Worm (Caenorhabditis elegans): ENCODE data around the gene ostb-1.

ostb-1 gene

DNA sequence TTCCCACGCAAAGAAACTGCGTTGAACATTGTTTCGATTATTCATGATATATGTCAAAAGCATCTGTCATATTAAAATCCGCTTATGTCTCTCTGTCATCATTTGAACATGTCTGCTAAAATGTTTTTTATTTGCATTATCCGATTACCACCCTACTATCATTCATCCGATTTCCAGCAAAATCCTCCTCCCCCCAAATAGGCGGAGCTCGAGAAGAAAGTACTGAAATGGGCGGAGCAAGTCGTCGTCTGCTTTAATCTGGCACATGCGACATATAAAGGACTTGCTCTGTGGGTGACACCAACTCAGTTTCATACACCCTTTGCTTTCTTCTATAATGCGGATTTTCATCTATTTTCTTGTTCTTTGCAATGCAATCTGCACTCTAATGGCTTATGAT is 32.3 kb upstream of the ostb-1 start, which contains the start of gene T09A5.14:
T09A5.14 (plus strand) TSS at position 301 of the 400 bp plus-strand sequence.
- no peak for TF ChIP-seq sem-4 (tag; optimal IDR thresholded peaks at IDR 0.05)
- TF ChIP-seq lsy-2 (tag; optimal IDR thresholded peaks at IDR 0.05) = no peak
- no peak for TF ChIP-seq ceh-82 (tag; optimal IDR thresholded peaks at IDR 0.05)
- no peak for TF ChIP-seq snpc-4 (tag; optimal IDR thresholded peaks at IDR 0.05)
- TF ChIP-seq nhr-6 (tag; optimal IDR thresholded peaks at IDR 0.05) = no peak
- no peak for TF ChIP-seq aly-2 (tag; optimal IDR thresholded peaks at IDR 0.05)
- no peak for TF ChIP-seq zag-1 (tag; optimal IDR thresholded peaks at IDR 0.05)
- TF ChIP-seq alr-1 (tag; optimal IDR thresholded peaks at IDR 0.05) = no peak
- no peak for TF ChIP-seq lin-39 (tag; optimal IDR thresholded peaks at IDR 0.05)
- no peak for TF ChIP-seq unc-39 (tag; optimal IDR thresholded peaks at IDR 0.05)
- TF ChIP-seq dmd-4 (tag; optimal IDR thresholded peaks at IDR 0.05) = no peak
- TF ChIP-seq fos-1 (tag; optimal IDR thresholded peaks at IDR 0.05) = no peak
- no peak for TF ChIP-seq nhr-129 (tag; optimal IDR thresholded peaks at IDR 0.05)
- TF ChIP-seq ztf-1 (GFP tag; conservative IDR thresholded peaks at IDR 0.05) = no peak
- no peak for TF ChIP-seq unc-62 (GFP tag; optimal IDR thresholded peaks at IDR 0.05)
- no peak for TF ChIP-seq skn-1 (tag; optimal IDR thresholded peaks at IDR 0.05)
- no peak for TF ChIP-seq lin-11 (tag; optimal IDR thresholded peaks at IDR 0.05)
- TF ChIP-seq elt-3 (tag; optimal IDR thresholded peaks at IDR 0.05) = no peak
- no peak for TF ChIP-seq mdl-1 (tag; optimal IDR thresholded peaks at IDR 0.05)
- no peak for TF ChIP-seq F13H6.1 (tag; optimal IDR thresholded peaks at IDR 0.05)

DNA sequence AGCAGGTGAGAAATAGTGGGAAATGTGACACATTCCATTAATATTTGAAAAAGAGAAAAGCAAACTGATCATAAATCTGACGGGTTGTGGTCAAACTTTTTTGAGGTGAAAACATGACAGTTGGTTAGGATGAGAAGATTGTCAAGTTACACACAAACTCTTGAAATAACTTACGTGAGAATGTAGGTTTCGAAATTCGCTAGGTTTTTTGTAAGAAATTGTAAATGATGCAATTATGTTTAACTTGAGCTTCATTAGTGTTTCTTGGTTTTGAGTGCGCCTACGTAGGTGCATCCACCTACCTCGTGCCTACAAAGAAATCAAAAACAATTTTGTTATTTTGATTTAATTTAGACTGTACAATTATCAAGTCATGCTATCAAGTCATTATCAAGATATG is 29.0 kb upstream of the ostb-1 start, which contains the start of gene cex-2:
cex-2 (minus strand) TSS at position 101 of the 400 bp plus-strand sequence.
- TF ChIP-seq elt-3 (tag; optimal IDR thresholded peaks at IDR 0.05) (no peak), egl-27 (tag; optimal IDR thresholded peaks at IDR 0.05) (no peak), unc-55 (GFP tag; optimal IDR thresholded peaks at IDR 0.05) (no peak)

DNA sequence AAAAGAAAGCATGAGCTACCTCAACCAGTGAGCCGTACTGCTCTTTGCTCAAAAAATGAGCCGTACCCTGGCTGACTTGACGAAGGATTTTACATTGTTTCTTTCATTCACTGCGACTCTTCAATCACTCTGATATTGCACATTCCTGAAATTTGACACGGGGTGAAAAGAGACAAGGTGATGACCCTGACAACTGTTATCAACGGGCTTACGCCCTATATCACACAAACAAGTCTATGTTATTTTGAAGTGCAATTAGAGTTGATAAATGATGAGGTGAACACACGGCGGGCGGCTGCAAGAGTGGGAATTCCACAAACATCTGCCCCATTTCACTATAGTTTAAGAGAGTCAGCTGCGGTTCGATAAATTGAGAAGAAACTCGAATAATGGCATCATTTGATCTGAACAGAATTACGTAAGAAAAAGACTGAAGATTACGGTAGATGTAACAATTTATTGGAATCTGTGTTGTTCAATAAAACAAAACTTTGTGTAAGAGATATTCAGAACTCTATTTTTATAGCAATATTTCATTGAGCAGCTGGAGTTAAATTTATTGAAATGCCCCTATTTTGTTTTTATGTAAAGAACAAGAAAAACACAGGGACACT is 27.6 kb upstream of the ostb-1 start:
- TF ChIP-seq sma-9 (GFP tag; optimal IDR thresholded peaks at IDR 0.05) (peak; percentile 81), sma-9 (tag; optimal IDR thresholded peaks at IDR 0.05) (no peak), F13H6.1 (tag; optimal IDR thresholded peaks at IDR 0.05) (peak; percentile 92), lsy-2 (tag; optimal IDR thresholded peaks at IDR 0.05) (peak in 1 of 2 experiments; percentile 44), mdl-1 (tag; optimal IDR thresholded peaks at IDR 0.05) (no peak), sem-4 (tag; optimal IDR thresholded peaks at IDR 0.05) (peak; percentile 58), ztf-4 (tag; optimal IDR thresholded peaks at IDR 0.05) (peak; percentile 30), nhr-6 (tag; optimal IDR thresholded peaks at IDR 0.05) (peak; percentile 36), unc-39 (tag; optimal IDR thresholded peaks at IDR 0.05) (no peak), mab-5 (tag; optimal IDR thresholded peaks at IDR 0.05) (peak; percentile 44), ztf-1 (GFP tag; conservative IDR thresholded peaks at IDR 0.05) (no peak), lin-39 (tag; optimal IDR thresholded peaks at IDR 0.05) (peak; percentile 39), nhr-129 (tag; optimal IDR thresholded peaks at IDR 0.05) (peak; percentile 65)

DNA sequence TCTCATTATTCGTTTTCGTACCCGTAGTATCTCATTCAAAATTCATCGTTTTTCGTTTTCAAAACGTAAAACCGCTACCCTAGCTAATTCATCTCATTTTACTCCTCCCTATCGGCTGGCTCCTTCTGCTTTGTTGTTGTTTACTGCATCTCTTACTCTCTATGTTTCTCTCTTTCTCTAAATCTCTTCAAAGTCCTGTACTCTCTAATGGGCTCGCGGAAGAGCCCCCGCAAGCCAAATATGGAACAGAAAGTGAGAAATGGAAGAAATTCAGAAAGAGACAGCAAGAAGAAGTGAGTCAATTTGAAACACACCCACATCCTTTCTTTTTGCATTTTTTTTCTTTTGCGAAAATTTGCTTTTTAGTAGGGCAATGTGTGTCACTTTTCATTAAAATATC is 25.6 kb upstream of the ostb-1 start:
- no peak for TF ChIP-seq R02D3.7 (tag; optimal IDR thresholded peaks at IDR 0.05)
- no peak for TF ChIP-seq nhr-129 (tag; optimal IDR thresholded peaks at IDR 0.05)
- TF ChIP-seq lin-11 (tag; optimal IDR thresholded peaks at IDR 0.05) = no peak
- peak in 1 of 2 experiments; percentile 51 for TF ChIP-seq lsy-2 (tag; optimal IDR thresholded peaks at IDR 0.05)
- TF ChIP-seq nhr-10 (tag; optimal IDR thresholded peaks at IDR 0.05) = no peak
- TF ChIP-seq snpc-4 (tag; optimal IDR thresholded peaks at IDR 0.05) = no peak
- peak; percentile 22 for TF ChIP-seq mab-5 (tag; optimal IDR thresholded peaks at IDR 0.05)
- no peak for TF ChIP-seq nhr-21 (tag; optimal IDR thresholded peaks at IDR 0.05)
- TF ChIP-seq gmeb-1 (tag; optimal IDR thresholded peaks at IDR 0.05) = no peak
- TF ChIP-seq sma-9 (GFP tag; optimal IDR thresholded peaks at IDR 0.05) = peak; percentile 25
- TF ChIP-seq sma-9 (tag; optimal IDR thresholded peaks at IDR 0.05) = no peak
- TF ChIP-seq lin-39 (tag; optimal IDR thresholded peaks at IDR 0.05) = no peak
- no peak for TF ChIP-seq ama-1 (optimal IDR thresholded peaks at IDR 0.05)
- TF ChIP-seq lin-13 (GFP tag; optimal IDR thresholded peaks at IDR 0.05) = no peak
- TF ChIP-seq unc-55 (GFP tag; optimal IDR thresholded peaks at IDR 0.05) = peak; percentile 62
- no peak for TF ChIP-seq blmp-1 (tag; optimal IDR thresholded peaks at IDR 0.05; ENCODE audit: insufficient read depth)
- peak; percentile 19 for TF ChIP-seq crh-2 (tag; optimal IDR thresholded peaks at IDR 0.05)
- no peak for TF ChIP-seq unc-39 (tag; optimal IDR thresholded peaks at IDR 0.05)
- peak in 1 of 2 experiments; percentile 8 for TF ChIP-seq mdl-1 (tag; optimal IDR thresholded peaks at IDR 0.05)
- peak; percentile 24 for TF ChIP-seq nhr-6 (tag; optimal IDR thresholded peaks at IDR 0.05)
- no peak for TF ChIP-seq nhr-12 (tag; optimal IDR thresholded peaks at IDR 0.05)
- TF ChIP-seq C34F6.9 (tag; optimal IDR thresholded peaks at IDR 0.05) = peak; percentile 60

Data from whole organism, L2 larva.